Worm (Caenorhabditis elegans) whole organism, young adult: Measurements from ENCODE around the gene C03C10.7.

Experiments used
- F39B2.1 ChIP-seq: fragments of 200-800 bp; sonication (Bioruptor generic); IDR thresholded peaks from 2 replicates; pipeline ENCODE4 v1.3.6; 2022; ENCODE audit warnings: missing genetic modification reagents, missing genetic modification characterization, missing compliant biosample characterization
- F55B11.4 ChIP-seq: sonication (generic microtip); optimal IDR thresholded peaks from 2 replicates; lab custom pipeline; 2016; ENCODE audit warnings: missing compliant biosample characterization, missing genetic modification characterization, borderline replicate concordance; ENCODE audit not compliant: insufficient read depth
- F57C9.4 ChIP-seq: sonication (generic microtip); optimal IDR thresholded peaks from 2 replicates; lab custom pipeline; 2017; ENCODE audit warnings: mild to moderate bottlenecking, missing genetic modification characterization, missing compliant biosample characterization
- K12H6.12 ChIP-seq: fragments of 200-800 bp; sonication (Bioruptor generic); optimal IDR thresholded peaks from 2 replicates; lab custom pipeline; 2018; ENCODE audit warnings: mild to moderate bottlenecking, missing genetic modification characterization, missing compliant biosample characterization
- Y53G8AR.9 ChIP-seq: fragments of 200-800 bp; sonication (Bioruptor generic); conservative IDR thresholded peaks from 2 replicates; pipeline ENCODE4 v1.3.6; 2022; ENCODE audit warnings: missing genetic modification reagents, missing genetic modification characterization, missing compliant biosample characterization
- Y79H2A.3 ChIP-seq: fragments of 200-800 bp; sonication (Bioruptor generic); conservative IDR thresholded peaks from 2 replicates; pipeline ENCODE4 v1.3.6; 2022; ENCODE audit warnings: missing genetic modification reagents, missing genetic modification characterization, missing compliant biosample characterization
- ama-1 ChIP-seq, 3 experiments: fragments of 150-350 bp in 1 of 3; sonication (generic microtip) in 2 of 3; optimal IDR thresholded peaks; 2 replicates each; lab custom pipeline; 2014 to 2018; ENCODE audit warnings: missing biosample characterization in 2 of 3, missing genetic modification characterization in 2 of 3, missing genetic modification reagents in 2 of 3
- atf-7 ChIP-seq: sonication (generic microtip); optimal IDR thresholded peaks from 2 replicates; lab custom pipeline; 2017; ENCODE audit warnings: mild to moderate bottlenecking, missing genetic modification characterization, missing compliant biosample characterization
- attf-3 ChIP-seq: fragments of 200-800 bp; sonication (Bioruptor generic); conservative IDR thresholded peaks from 2 replicates; pipeline ENCODE4 v1.3.6; 2022; ENCODE audit warnings: missing genetic modification reagents, missing genetic modification characterization, missing compliant biosample characterization
- cebp-1 ChIP-seq, 2 experiments: fragments of 200-800 bp in 1 of 2; sonication (Bioruptor generic) in 1 of 2; sonication (generic microtip) in 1 of 2; IDR thresholded peaks in 1 of 2; optimal IDR thresholded peaks in 1 of 2; 2 replicates each; pipeline versions ENCODE4 v1.3.6 to Lab custom; 2017 to 2022; ENCODE audit warnings: missing compliant biosample characterization in 2 of 2, missing genetic modification characterization in 2 of 2, mild to moderate bottlenecking in 1 of 2, missing genetic modification reagents in 1 of 2, moderate library complexity in 1 of 2
- ceh-100 ChIP-seq: fragments of 200-800 bp; sonication (Bioruptor generic); IDR thresholded peaks from 2 replicates; pipeline ENCODE4 v1.3.6; 2022; ENCODE audit warnings: missing genetic modification reagents, missing genetic modification characterization, missing compliant biosample characterization
- dpff-1 ChIP-seq: sonication (generic microtip); optimal IDR thresholded peaks from 2 replicates; lab custom pipeline; 2017; ENCODE audit warnings: mild to moderate bottlenecking, missing genetic modification characterization, missing compliant biosample characterization
- ets-4 ChIP-seq: fragments of 200-800 bp; sonication (Bioruptor generic); optimal IDR thresholded peaks from 2 replicates; lab custom pipeline; 2018; ENCODE audit warnings: mild to moderate bottlenecking, missing genetic modification characterization, missing compliant biosample characterization
- gei-17 ChIP-seq: fragments of 200-800 bp; sonication (Bioruptor generic); optimal IDR thresholded peaks from 2 replicates; lab custom pipeline; 2018; ENCODE audit warnings: mild to moderate bottlenecking, missing genetic modification characterization, missing compliant biosample characterization
- him-1 ChIP-seq: sonication (generic microtip); optimal IDR thresholded peaks from 2 replicates; lab custom pipeline; 2016; ENCODE audit warnings: missing genotype, missing genetic modification reagents, missing genetic modification characterization, missing compliant biosample characterization
- hlh-26 ChIP-seq: fragments of 200-800 bp; sonication (Bioruptor generic); conservative IDR thresholded peaks from 2 replicates; pipeline ENCODE4 v1.3.6; 2022; ENCODE audit warnings: missing genetic modification reagents, missing genetic modification characterization, missing compliant biosample characterization
- let-526 ChIP-seq: fragments of 200-800 bp; sonication (Bioruptor generic); IDR thresholded peaks from 2 replicates; pipeline ENCODE4 v1.3.6; 2022; ENCODE audit warnings: missing genetic modification reagents, missing genetic modification characterization, missing compliant biosample characterization
- lin-40 ChIP-seq: sonication (generic microtip); optimal IDR thresholded peaks from 2 replicates; lab custom pipeline; 2016; ENCODE audit warnings: missing genetic modification characterization, mild to moderate bottlenecking, missing compliant biosample characterization, missing genotype, missing genetic modification reagents
- madf-10 ChIP-seq: sonication (generic microtip); optimal IDR thresholded peaks from 2 replicates; lab custom pipeline; 2016; ENCODE audit warnings: mild to moderate bottlenecking, missing genetic modification characterization, missing compliant biosample characterization
- madf-6 ChIP-seq: fragments of 200-800 bp; sonication (Bioruptor generic); IDR thresholded peaks from 2 replicates; pipeline ENCODE4 v1.3.6; 2022; ENCODE audit warnings: missing genetic modification reagents, missing genetic modification characterization, missing compliant biosample characterization
- mcd-1 ChIP-seq: fragments of 200-800 bp; sonication (Bioruptor generic); IDR thresholded peaks from 2 replicates; pipeline ENCODE4 v1.3.6; 2022; ENCODE audit warnings: missing genetic modification reagents, missing genetic modification characterization, missing compliant biosample characterization
- mes-4 ChIP-seq: sonication (generic microtip); optimal IDR thresholded peaks from 2 replicates; lab custom pipeline; 2016; ENCODE audit warnings: missing genotype, missing genetic modification characterization, missing compliant biosample characterization
- pbrm-1 ChIP-seq: fragments of 200-800 bp; sonication (Bioruptor generic); IDR thresholded peaks from 2 replicates; pipeline ENCODE4 v1.3.6; 2022; ENCODE audit warnings: missing genetic modification reagents, missing genetic modification characterization, missing compliant biosample characterization
- pha-4 ChIP-seq: fragments of 150-350 bp; sonication (generic microtip); optimal IDR thresholded peaks from 2 replicates; lab custom pipeline; 2014; ENCODE audit warnings: missing biosample characterization, missing genetic modification reagents, missing genetic modification characterization
- sdz-38 ChIP-seq: sonication (generic microtip); optimal IDR thresholded peaks from 2 replicates; lab custom pipeline; 2016; ENCODE audit warnings: missing genotype, missing genetic modification characterization, missing compliant biosample characterization
- snpc-1.1 ChIP-seq: sonication (generic microtip); optimal IDR thresholded peaks from 2 replicates; lab custom pipeline; 2017; ENCODE audit warnings: missing genetic modification characterization, mild to moderate bottlenecking, missing compliant biosample characterization, antibody characterized with exemption, moderate library complexity, missing genotype, missing genetic modification reagents; ENCODE audit not compliant: insufficient read depth
- sptf-2 ChIP-seq: fragments of 200-800 bp; sonication (Bioruptor generic); optimal IDR thresholded peaks from 2 replicates; lab custom pipeline; 2018; ENCODE audit warnings: mild to moderate bottlenecking, missing genetic modification characterization, missing compliant biosample characterization
- tbx-9 ChIP-seq: sonication (generic microtip); optimal IDR thresholded peaks from 2 replicates; lab custom pipeline; 2016; ENCODE audit warnings: borderline replicate concordance, missing genetic modification characterization, inconsistent platforms, missing compliant biosample characterization
- unc-62 ChIP-seq: fragments of 150-350 bp; optimal IDR thresholded peaks from 2 replicates; lab custom pipeline; 2014; ENCODE audit warnings: missing biosample characterization, missing genetic modification reagents, missing genetic modification characterization
- zfh-2 ChIP-seq: fragments of 200-800 bp; sonication (Bioruptor generic); conservative IDR thresholded peaks from 2 replicates; pipeline ENCODE4 v1.3.6; 2022; ENCODE audit warnings: missing genetic modification reagents, missing genetic modification characterization, missing compliant biosample characterization
- zim-3 ChIP-seq: sonication (generic microtip); optimal IDR thresholded peaks from 2 replicates; lab custom pipeline; 2017; ENCODE audit warnings: mild to moderate bottlenecking, missing genetic modification characterization, moderate library complexity, missing compliant biosample characterization
- ztf-3 ChIP-seq: fragments of 200-800 bp; sonication (Bioruptor generic); optimal IDR thresholded peaks from 2 replicates; lab custom pipeline; 2018; ENCODE audit warnings: mild to moderate bottlenecking, missing genetic modification characterization, missing compliant biosample characterization

The C03C10.7 gene

DNA sequence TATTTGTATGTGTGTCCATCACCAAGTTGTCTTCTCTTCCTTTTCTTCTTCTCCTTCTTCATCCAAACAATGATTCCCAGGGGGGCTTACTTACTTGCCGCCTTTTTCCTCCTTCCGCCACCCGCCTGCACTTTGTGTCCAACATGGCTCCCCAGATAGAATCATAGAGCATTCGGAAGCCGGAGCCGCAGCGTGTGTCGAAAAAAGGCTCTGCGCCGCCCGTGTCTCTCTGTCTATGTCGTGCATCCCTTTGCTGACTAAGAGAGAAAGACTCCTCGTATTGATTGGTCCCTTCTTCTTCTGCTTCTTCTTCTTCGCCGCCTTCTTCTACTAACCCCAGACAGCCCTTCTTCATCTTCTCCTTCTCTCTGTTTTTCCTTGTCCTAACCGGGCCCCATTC is 32.1 kb upstream of the C03C10.7 start (continued):
- TF ChIP-seq ets-4 (GFP tag; lab: Kevin White, UChicago) = no peak
- TF ChIP-seq ztf-3 (GFP tag; lab: Kevin White, UChicago) = no peak
- TF ChIP-seq F57C9.4 (tag; lab: Kevin White, UChicago) = no peak
- TF ChIP-seq F39B2.1 (GFP tag; lab: Robert Waterston, UW) = no peak
- no peak for TF ChIP-seq zim-3 (tag; lab: Kevin White, UChicago)
- TF ChIP-seq Y53G8AR.9 (GFP tag; lab: Robert Waterston, UW) = no peak
- TF ChIP-seq pha-4 (tag; lab: Kevin White, UChicago) = no peak
- TF ChIP-seq cebp-1 (GFP tag; IDR thresholded peaks at IDR 0.05; lab: Robert Waterston, UW) = no peak
- peak; percentile 38 for TF ChIP-seq cebp-1 (tag; optimal IDR thresholded peaks at IDR 0.05; lab: Kevin White, UChicago)
- TF ChIP-seq attf-3 (GFP tag; lab: Robert Waterston, UW) = 0 out of 2 replicates have a peak, but pooled peaks have one; percentile 16

DNA sequence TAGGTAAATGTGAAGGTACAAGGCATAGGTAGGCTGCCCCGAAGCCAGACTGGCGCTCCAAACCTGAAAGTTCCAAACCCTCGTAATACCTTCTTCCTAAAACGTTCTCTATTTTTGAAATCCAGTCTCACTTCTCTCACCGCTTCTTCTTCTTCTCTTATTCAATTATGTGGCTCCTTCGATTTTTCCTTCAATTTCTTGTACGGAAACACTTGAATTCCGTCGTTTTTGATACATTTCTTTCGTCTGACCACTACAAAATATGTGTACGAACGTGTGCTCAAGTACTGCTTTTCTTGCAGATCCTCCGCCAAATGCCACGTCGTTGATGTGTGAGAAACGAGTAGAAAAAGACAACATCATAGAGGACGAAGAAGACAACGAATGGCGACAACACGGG is 29.5 kb upstream of the C03C10.7 start, which contains the start of gene unc-79:
Gene unc-79 (plus strand): TSS at position 301 of the 400 bp plus-strand sequence.
- no peak for TF ChIP-seq mes-4 (tag; lab: Kevin White, UChicago)
- no peak for TF ChIP-seq atf-7

- TF ChIP-seq ets-4 (GFP tag; lab: Kevin White, UChicago) = no peak
- no peak for TF ChIP-seq F55B11.4 (tag; lab: Kevin White, UChicago)
- no peak for TF ChIP-seq unc-62
- no peak for TF ChIP-seq lin-40 (tag; lab: Kevin White, UChicago)
- TF ChIP-seq gei-17 (GFP tag; lab: Kevin White, UChicago) = no peak
- peak; percentile 52 for TF ChIP-seq zfh-2 (GFP tag; lab: Robert Waterston, UW)
- TF ChIP-seq snpc-1.1 (tag; lab: Kevin White, UChicago) = no peak
- 0 out of 2 replicates have a peak, but pooled peaks have one; percentile 10 for TF ChIP-seq mcd-1 (GFP tag; lab: Robert Waterston, UW)
- no peak for TF ChIP-seq ceh-100 (GFP tag; lab: Robert Waterston, UW)
These were observed 27.7 kb upstream of the C03C10.7 start for ce11 chrIII:4068120-4068519.

- TF ChIP-seq zfh-2 (GFP tag; lab: Robert Waterston, UW) (0 out of 2 replicates have a peak, but pooled peaks have one; percentile 25), pbrm-1 (GFP tag; lab: Robert Waterston, UW) (no peak)
- TF ChIP-seq, all 124 proteins: peak for 1
These were observed 25.6 kb upstream of the C03C10.7 start for ce11 chrIII:4070239-4070638.

ce11 chrIII:4083429-4083828 is 12.4 kb upstream of the C03C10.7 start:
- TF ChIP-seq him-1 (tag; lab: Kevin White, UChicago) = peak; percentile 31
- TF ChIP-seq ztf-3 (GFP tag; lab: Kevin White, UChicago) = no peak

- TF ChIP-seq hlh-26 (GFP tag; lab: Robert Waterston, UW) (no peak), K12H6.12 (tag; lab: Kevin White, UChicago) (no peak), dpff-1 (tag; lab: Kevin White, UChicago) (no peak), unc-62 (no peak), madf-6 (GFP tag; lab: Robert Waterston, UW) (no peak), F57C9.4 (tag; lab: Kevin White, UChicago) (no peak), sptf-2 (no peak), ama-1 (optimal IDR thresholded peaks at IDR 0.05; lab: Kevin White, UChicago) (no peak), ama-1 (GFP tag; optimal IDR thresholded peaks at IDR 0.05; lab: Kevin White, UChicago) (no peak), tbx-9 (tag; lab: Kevin White, UChicago) (no peak), Y79H2A.3 (GFP tag; lab: Robert Waterston, UW) (no peak), madf-10 (tag; lab: Kevin White, UChicago) (no peak), let-526 (GFP tag; lab: Robert Waterston, UW) (no peak), sdz-38 (tag; lab: Kevin White, UChicago) (no peak)
- TF ChIP-seq, all 124 proteins: peak for 0
These were observed 10.2 kb upstream of the C03C10.7 start for ce11 chrIII:4085657-4086056.
